Worm (Caenorhabditis elegans): ENCODE measurements around the gene T09A12.1.

- TF ChIP-seq ceh-82 (tag; optimal IDR thresholded peaks at IDR 0.05) (no peak), snpc-4 (tag; optimal IDR thresholded peaks at IDR 0.05) (no peak), dve-1 (tag; optimal IDR thresholded peaks at IDR 0.05; ENCODE audit: insufficient read depth) (no peak), nhr-237 (tag; optimal IDR thresholded peaks at IDR 0.05) (no peak), Y75B8A.6 (GFP tag; IDR thresholded peaks at IDR 0.05) (no peak), daf-16 (GFP tag; optimal IDR thresholded peaks at IDR 0.05) (no peak), daf-16 (tag; optimal IDR thresholded peaks at IDR 0.05) (no peak), T26A8.4 (GFP tag; IDR thresholded peaks at IDR 0.05) (no peak)
Measured at ce11 chrIV:8203555-8203954, 40.7 kb upstream of the T09A12.1 start.
